Worm (Caenorhabditis elegans) whole organism, mixed stage, embryonic: ENCODE measurements around the gene T14B4.8.

Experiments
- ceh-83 ChIP-seq: fragments of 200-800 bp; sonication (Bioruptor generic); optimal IDR thresholded peaks from 2 replicates; lab custom pipeline; 2018; ENCODE audit warnings: mild to moderate bottlenecking, missing genetic modification characterization, missing compliant biosample characterization
- ces-1 ChIP-seq: fragments of 150-350 bp; optimal IDR thresholded peaks from 2 replicates; lab custom pipeline; 2014; ENCODE audit warnings: missing biosample characterization, missing genetic modification reagents, missing genetic modification characterization
- drap-1 ChIP-seq: fragments of 200-800 bp; sonication (Bioruptor generic); optimal IDR thresholded peaks from 3 replicates; lab custom pipeline; 2018; ENCODE audit warnings: mild to moderate bottlenecking, missing genetic modification characterization, missing compliant biosample characterization
- elt-1 ChIP-seq: sonication (generic microtip); optimal IDR thresholded peaks from 2 replicates; lab custom pipeline; 2017; ENCODE audit warnings: missing genetic modification characterization, mild to moderate bottlenecking, missing compliant biosample characterization, antibody characterized with exemption, moderate library complexity, borderline replicate concordance; ENCODE audit not compliant: insufficient read depth
- lin-13 ChIP-seq: fragments of 150-350 bp; optimal IDR thresholded peaks from 2 replicates; lab custom pipeline; 2014; ENCODE audit warnings: missing biosample characterization, missing genetic modification characterization
- lin-32 ChIP-seq: fragments of 200-800 bp; sonication (Bioruptor generic); optimal IDR thresholded peaks from 2 replicates; lab custom pipeline; 2018; ENCODE audit warnings: mild to moderate bottlenecking, missing genetic modification characterization, missing compliant biosample characterization
- lsy-2 ChIP-seq: fragments of 150-350 bp; optimal IDR thresholded peaks from 2 replicates; lab custom pipeline; 2014; ENCODE audit warnings: missing biosample characterization, missing genetic modification characterization
- mep-1 ChIP-seq: fragments of 150-350 bp; optimal IDR thresholded peaks from 2 replicates; lab custom pipeline; 2017; ENCODE audit warnings: missing biosample characterization, missing genetic modification reagents, missing genetic modification characterization, inconsistent platforms
- nhr-237 ChIP-seq: fragments of 150-350 bp; optimal IDR thresholded peaks from 2 replicates; lab custom pipeline; 2014; ENCODE audit warnings: missing biosample characterization, missing genetic modification characterization
- nhr-76 ChIP-seq: sonication (generic microtip); optimal IDR thresholded peaks from 2 replicates; lab custom pipeline; 2017; ENCODE audit warnings: missing biosample characterization, missing genetic modification characterization
- pha-4 ChIP-seq: fragments of 150-350 bp; optimal IDR thresholded peaks from 2 replicates; lab custom pipeline; 2018; ENCODE audit warnings: missing biosample characterization, missing genetic modification reagents, missing genetic modification characterization
- sem-2 ChIP-seq: fragments of 200-800 bp; sonication (Bioruptor generic); optimal IDR thresholded peaks from 2 replicates; lab custom pipeline; 2018; ENCODE audit warnings: mild to moderate bottlenecking, missing genetic modification characterization, missing compliant biosample characterization
- unc-39 ChIP-seq: fragments of 150-350 bp; optimal IDR thresholded peaks from 2 replicates; lab custom pipeline; 2014; ENCODE audit warnings: missing biosample characterization, missing genetic modification characterization
- unc-62 ChIP-seq: fragments of 150-350 bp; optimal IDR thresholded peaks from 2 replicates; lab custom pipeline; 2014; ENCODE audit warnings: missing biosample characterization, missing genetic modification reagents, missing genetic modification characterization

ce11 chrII:6715853-6716252 lies 13.3 kb downstream of the T14B4.8 start:
- TF ChIP-seq lin-32 (GFP tag; lab: Kevin White, UChicago) (no peak), elt-1 (no peak), ces-1 (GFP tag; lab: Kevin White, UChicago) (no peak), nhr-237 (no peak), drap-1 (no peak), lsy-2 (no peak), sem-2 (no peak), unc-62 (no peak), lin-13 (tag; lab: Kevin White, UChicago) (no peak), mep-1 (tag; lab: Kevin White, UChicago) (no peak), nhr-76 (no peak), unc-39 (no peak), pha-4 (tag; lab: Kevin White, UChicago) (no peak), ceh-83 (GFP tag; lab: Kevin White, UChicago) (no peak)
